Fruit fly (Drosophila melanogaster): ENCODE data around the gene CG33928.
A peak's percentile ranks its signal among the peaks of the same experiment; 100 is the strongest.

DNA sequence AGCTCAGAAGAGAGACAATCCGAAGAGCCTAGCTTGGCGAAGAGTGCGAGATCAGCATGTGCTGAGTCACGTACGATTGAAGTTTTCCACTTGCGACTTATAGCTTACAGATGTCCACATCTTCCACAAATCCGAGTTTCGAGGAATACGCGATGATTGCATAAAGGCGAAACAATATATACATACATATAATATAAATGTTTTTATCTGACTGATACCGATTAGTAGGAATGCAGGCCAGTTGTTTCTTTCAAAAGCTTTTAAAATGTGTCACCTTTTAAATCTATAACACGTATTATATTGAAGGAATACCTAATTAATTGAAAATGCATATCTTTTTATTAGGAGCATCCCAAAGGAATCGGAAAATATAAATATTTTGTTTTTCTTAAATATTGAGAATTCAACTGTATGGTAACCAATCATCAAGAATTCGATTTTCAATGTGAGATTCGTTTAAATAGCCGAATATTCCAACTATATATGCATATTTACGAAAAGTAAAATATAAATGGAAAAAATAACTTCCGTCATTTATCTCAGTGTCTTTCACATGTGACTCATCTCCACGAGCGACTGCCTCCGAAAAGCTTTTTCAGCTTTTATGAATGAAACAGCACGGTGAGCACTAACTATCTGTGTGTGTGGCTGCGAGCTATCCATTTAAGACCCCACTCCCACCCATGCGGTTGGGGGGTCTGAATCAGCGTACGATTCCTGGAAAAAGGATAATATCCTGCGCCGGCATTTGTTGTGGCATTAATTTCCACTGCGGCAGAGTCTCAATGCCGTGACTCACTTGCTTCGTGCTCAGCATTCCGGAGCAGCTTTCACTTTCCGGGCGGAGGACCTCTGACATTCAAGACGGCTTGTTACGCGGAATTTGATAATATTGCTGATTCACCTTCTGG, 14.4 kb upstream of the CG33928 start:
- peak; percentile 65 for TF ChIP-seq CG7368 (GFP tag; optimal IDR thresholded peaks at IDR 0.05)
- peak; percentile 78 for TF ChIP-seq CG3919 (GFP tag; optimal IDR thresholded peaks at IDR 0.05)
- peak; percentile 74 for TF ChIP-seq lz (GFP tag; optimal IDR thresholded peaks at IDR 0.05)
- TF ChIP-seq CG1621 (tag; optimal IDR thresholded peaks at IDR 0.05) = peak; percentile 35
- peak; percentile 72 for TF ChIP-seq Hr39 (GFP tag; optimal IDR thresholded peaks at IDR 0.05)
- TF ChIP-seq Gug (GFP tag; IDR thresholded peaks at IDR 0.05) = no peak
- peak; percentile 62 for TF ChIP-seq CG16779 (tag; optimal IDR thresholded peaks at IDR 0.05)
- peak; percentile 88 for TF ChIP-seq svp (GFP tag)
- TF ChIP-seq salr (GFP tag; optimal IDR thresholded peaks at IDR 0.05) = peak; percentile 32 to 72
- peak; percentile 86 for TF ChIP-seq esn (GFP tag; optimal IDR thresholded peaks at IDR 0.05)
